Fruit fly (Drosophila melanogaster): ENCODE measurements around the gene Dhc93AB.

Dhc93AB gene

dm6 chr3R:21022769-21023517 is 19.4 kb downstream of the Dhc93AB start:
- TF ChIP-seq bab1 (GFP tag; optimal IDR thresholded peaks at IDR 0.05): no peak
- TF ChIP-seq cic (GFP tag; optimal IDR thresholded peaks at IDR 0.05): peak; percentile 29

dm6 chr3R:21019073-21019472 is 23.2 kb downstream of the Dhc93AB start:
- TF ChIP-seq cic (GFP tag; optimal IDR thresholded peaks at IDR 0.05): peak; percentile 41
- TF ChIP-seq bab1 (GFP tag; optimal IDR thresholded peaks at IDR 0.05): no peak
- peak; percentile 38 for TF ChIP-seq CG33017 (tag; optimal IDR thresholded peaks at IDR 0.05)
- peak; percentile 19 for TF ChIP-seq CG7101 (tag; optimal IDR thresholded peaks at IDR 0.05)
- no peak for TF ChIP-seq cnc (optimal IDR thresholded peaks at IDR 0.05)
- peak; percentile 82 for TF ChIP-seq kay (GFP tag; ENCODE audit: borderline replicate concordance)
- peak; percentile 28 for TF ChIP-seq CG11617 (GFP tag; optimal IDR thresholded peaks at IDR 0.05)

- no peak for TF ChIP-seq Mnt (GFP tag; optimal IDR thresholded peaks at IDR 0.05)
- TF ChIP-seq CG7045 (GFP tag; optimal IDR thresholded peaks at IDR 0.05): peak; percentile 37
- peak; percentile 26 for TF ChIP-seq Crg-1 (GFP tag; optimal IDR thresholded peaks at IDR 0.05)
- no peak for TF ChIP-seq CG33017 (tag; optimal IDR thresholded peaks at IDR 0.05)
- TF ChIP-seq pad (GFP tag; optimal IDR thresholded peaks at IDR 0.05): peak; percentile 57
- TF ChIP-seq kay (GFP tag; ENCODE audit: borderline replicate concordance): peak; percentile 77
- TF ChIP-seq cnc (optimal IDR thresholded peaks at IDR 0.05): no peak
- no peak for TF ChIP-seq ovo (GFP tag; optimal IDR thresholded peaks at IDR 0.05)
- no peak for TF ChIP-seq cic (GFP tag; optimal IDR thresholded peaks at IDR 0.05)
- TF ChIP-seq Hr96 (GFP tag; optimal IDR thresholded peaks at IDR 0.05): peak; percentile 46
- TF ChIP-seq CG1620 (GFP tag; optimal IDR thresholded peaks at IDR 0.05): peak; percentile 2
- TF ChIP-seq bab1 (GFP tag; optimal IDR thresholded peaks at IDR 0.05): peak; percentile 48
- no peak for TF ChIP-seq Clk (GFP tag; optimal IDR thresholded peaks at IDR 0.05)
- no peak for TF ChIP-seq tj (GFP tag; optimal IDR thresholded peaks at IDR 0.05)
- peak; percentile 32 for TF ChIP-seq CG12768 (GFP tag; optimal IDR thresholded peaks at IDR 0.05)
- TF ChIP-seq toe (GFP tag; optimal IDR thresholded peaks at IDR 0.05): peak; percentile 57
- no peak for TF ChIP-seq CG11617 (GFP tag; optimal IDR thresholded peaks at IDR 0.05)
- peak; percentile 10 for TF ChIP-seq CG5204 (GFP tag; optimal IDR thresholded peaks at IDR 0.05)
- TF ChIP-seq CG7101 (tag; optimal IDR thresholded peaks at IDR 0.05): peak; percentile 36
- peak; percentile 43 for TF ChIP-seq CG14711 (tag; optimal IDR thresholded peaks at IDR 0.05)
Measured at dm6 chr3R:21017464-21018080, 24.7 kb downstream of the Dhc93AB start, which contains the start of gene Rlip. Gene Rlip, plus strand, starts transcription at chr3R:21017684.

dm6 chr3R:21015636-21016035 is 26.7 kb downstream of the Dhc93AB start, which contains the start of gene CG5697:
Gene CG5697, plus strand, starts transcription at chr3R:21015949.
- no peak for TF ChIP-seq bab1 (GFP tag; optimal IDR thresholded peaks at IDR 0.05)
- TF ChIP-seq CG7045 (GFP tag; optimal IDR thresholded peaks at IDR 0.05): peak; percentile 7
- peak; percentile 49 for TF ChIP-seq Mnt (GFP tag; optimal IDR thresholded peaks at IDR 0.05)
- TF ChIP-seq Clk (GFP tag; optimal IDR thresholded peaks at IDR 0.05): no peak
- TF ChIP-seq CG1620 (GFP tag; optimal IDR thresholded peaks at IDR 0.05): peak; percentile 0
- no peak for TF ChIP-seq CG33017 (tag; optimal IDR thresholded peaks at IDR 0.05)
- no peak for TF ChIP-seq CG5204 (GFP tag; optimal IDR thresholded peaks at IDR 0.05)
- no peak for TF ChIP-seq pad (GFP tag; optimal IDR thresholded peaks at IDR 0.05)
- no peak for TF ChIP-seq cnc (optimal IDR thresholded peaks at IDR 0.05)
- TF ChIP-seq CG12768 (GFP tag; optimal IDR thresholded peaks at IDR 0.05): peak; percentile 35
- no peak for TF ChIP-seq CG7101 (tag; optimal IDR thresholded peaks at IDR 0.05)
- no peak for TF ChIP-seq Hr96 (GFP tag; optimal IDR thresholded peaks at IDR 0.05)
- TF ChIP-seq kay (GFP tag; ENCODE audit: borderline replicate concordance): peak; percentile 86
- TF ChIP-seq cic (GFP tag; optimal IDR thresholded peaks at IDR 0.05): peak; percentile 79
- peak; percentile 28 for TF ChIP-seq CG11617 (GFP tag; optimal IDR thresholded peaks at IDR 0.05)
- TF ChIP-seq CG14711 (tag; optimal IDR thresholded peaks at IDR 0.05): no peak
- no peak for TF ChIP-seq toe (GFP tag; optimal IDR thresholded peaks at IDR 0.05)
- TF ChIP-seq tj (GFP tag; optimal IDR thresholded peaks at IDR 0.05): no peak
- peak; percentile 17 for TF ChIP-seq ovo (GFP tag; optimal IDR thresholded peaks at IDR 0.05)
- no peak for TF ChIP-seq Crg-1 (GFP tag; optimal IDR thresholded peaks at IDR 0.05)

dm6 chr3R:21013780-21014179 is 28.5 kb downstream of the Dhc93AB start:
- TF ChIP-seq Clk (GFP tag; optimal IDR thresholded peaks at IDR 0.05) (no peak), CG14711 (tag; optimal IDR thresholded peaks at IDR 0.05) (no peak), toe (GFP tag; optimal IDR thresholded peaks at IDR 0.05) (no peak), pad (GFP tag; optimal IDR thresholded peaks at IDR 0.05) (no peak), CG11617 (GFP tag; optimal IDR thresholded peaks at IDR 0.05) (no peak), CG12768 (GFP tag; optimal IDR thresholded peaks at IDR 0.05) (no peak), cic (GFP tag; optimal IDR thresholded peaks at IDR 0.05) (no peak), cnc (optimal IDR thresholded peaks at IDR 0.05) (no peak), ovo (GFP tag; optimal IDR thresholded peaks at IDR 0.05) (no peak), Hr96 (GFP tag; optimal IDR thresholded peaks at IDR 0.05) (no peak), CG33017 (tag; optimal IDR thresholded peaks at IDR 0.05) (no peak), CG7101 (tag; optimal IDR thresholded peaks at IDR 0.05) (no peak), CG7045 (GFP tag; optimal IDR thresholded peaks at IDR 0.05) (no peak), CG5204 (GFP tag; optimal IDR thresholded peaks at IDR 0.05) (no peak), Crg-1 (GFP tag; optimal IDR thresholded peaks at IDR 0.05) (no peak), tj (GFP tag; optimal IDR thresholded peaks at IDR 0.05) (no peak), kay (GFP tag; ENCODE audit: borderline replicate concordance) (no peak), CG1620 (GFP tag; optimal IDR thresholded peaks at IDR 0.05) (no peak)

- TF ChIP-seq CG7101 (tag; optimal IDR thresholded peaks at IDR 0.05) (no peak), pad (GFP tag; optimal IDR thresholded peaks at IDR 0.05) (no peak), CG7045 (GFP tag; optimal IDR thresholded peaks at IDR 0.05) (no peak), toe (GFP tag; optimal IDR thresholded peaks at IDR 0.05) (no peak), Hr96 (GFP tag; optimal IDR thresholded peaks at IDR 0.05) (no peak), CG14711 (tag; optimal IDR thresholded peaks at IDR 0.05) (no peak), CG12768 (GFP tag; optimal IDR thresholded peaks at IDR 0.05) (no peak), CG1620 (GFP tag; optimal IDR thresholded peaks at IDR 0.05) (no peak)
Measured at dm6 chr3R:21006967-21007366, 35.3 kb downstream of the Dhc93AB start, which contains the start of gene Alp5. Gene Alp5, minus strand, starts transcription at chr3R:21006990.

Measured in whole organism, adult.